Worm (Caenorhabditis elegans) whole organism, L4 larva: ENCODE measurements around the gene pmk-3.

Experiments used
- D1046.2 ChIP-seq: fragments of 200-800 bp; sonication (Bioruptor generic); IDR thresholded peaks from 2 replicates; pipeline ENCODE4 v1.3.6; 2022; ENCODE audit warnings: missing genetic modification characterization, missing compliant biosample characterization
- F37D6.2 ChIP-seq: sonication (generic microtip); optimal IDR thresholded peaks from 2 replicates; lab custom pipeline; 2016; ENCODE audit warnings: mild to moderate bottlenecking, missing genetic modification characterization, missing compliant biosample characterization
- R02D3.7 ChIP-seq: fragments of 150-350 bp; sonication (generic microtip); optimal IDR thresholded peaks from 3 replicates; lab custom pipeline; 2014; ENCODE audit warnings: missing biosample characterization, missing genetic modification characterization
- Y105C5A.15 ChIP-seq: fragments of 200-800 bp; sonication (Bioruptor generic); IDR thresholded peaks from 2 replicates; pipeline ENCODE4 v1.3.6; 2022; ENCODE audit warnings: missing genetic modification characterization, missing compliant biosample characterization
- Y5F2A.4 ChIP-seq: fragments of 200-800 bp; sonication (Bioruptor generic); optimal IDR thresholded peaks from 2 replicates; lab custom pipeline; 2018; ENCODE audit warnings: mild to moderate bottlenecking, missing genetic modification characterization, missing compliant biosample characterization
- aha-1 ChIP-seq: fragments of 150-350 bp; peaks from one replicate; lab custom pipeline; 2014; ENCODE audit warnings: missing biosample characterization, missing genetic modification characterization
- arid-1 ChIP-seq: fragments of 200-800 bp; sonication (Bioruptor generic); conservative IDR thresholded peaks from 2 replicates; pipeline ENCODE4 v1.3.6; 2022; ENCODE audit warnings: missing genetic modification reagents, missing genetic modification characterization, missing compliant biosample characterization
- ceh-20 ChIP-seq: fragments of 200-800 bp; sonication (Bioruptor generic); IDR thresholded peaks from 2 replicates; pipeline ENCODE4 v1.3.6; 2022; ENCODE audit warnings: missing genetic modification reagents, missing genetic modification characterization, missing compliant biosample characterization
- ceh-32 ChIP-seq: sonication (generic microtip); optimal IDR thresholded peaks from 2 replicates; lab custom pipeline; 2016; ENCODE audit warnings: mild to moderate bottlenecking, missing genetic modification characterization, missing compliant biosample characterization; ENCODE audit not compliant: poor library complexity
- ctbp-1 ChIP-seq: fragments of 200-800 bp; sonication (Bioruptor generic); IDR thresholded peaks from 2 replicates; pipeline ENCODE4 v1.3.6; 2022; ENCODE audit warnings: missing genetic modification reagents, missing genetic modification characterization, missing compliant biosample characterization
- daf-16 ChIP-seq, 3 experiments: sonication (generic microtip); optimal IDR thresholded peaks; 2 replicates each; lab custom pipeline; 2016 to 2017; ENCODE audit warnings: missing genetic modification characterization in 3 of 3, missing genetic modification reagents in 3 of 3, mild to moderate bottlenecking in 2 of 3, missing compliant biosample characterization in 2 of 3, missing biosample characterization in 1 of 3, moderate library complexity in 1 of 3
- daf-19 ChIP-seq: fragments of 200-800 bp; sonication (Bioruptor generic); conservative IDR thresholded peaks from 2 replicates; pipeline ENCODE4 v1.3.6; 2022; ENCODE audit warnings: missing genetic modification characterization, missing compliant biosample characterization
- dmd-6 ChIP-seq: fragments of 200-800 bp; sonication (Bioruptor generic); IDR thresholded peaks from 2 replicates; pipeline ENCODE4 v1.3.6; 2022; ENCODE audit warnings: missing genetic modification reagents, missing genetic modification characterization, missing compliant biosample characterization
- dpl-1 ChIP-seq: fragments of 150-350 bp; optimal IDR thresholded peaks from 2 replicates; lab custom pipeline; 2014; ENCODE audit warnings: missing biosample characterization, missing genetic modification reagents, missing genetic modification characterization
- duxl-1 ChIP-seq: sonication (generic microtip); optimal IDR thresholded peaks from 2 replicates; lab custom pipeline; 2016; ENCODE audit warnings: mild to moderate bottlenecking, missing genetic modification characterization, moderate library complexity, missing compliant biosample characterization; ENCODE audit not compliant: poor library complexity
- dve-1 ChIP-seq: sonication (generic microtip); optimal IDR thresholded peaks from 2 replicates; lab custom pipeline; 2017; ENCODE audit warnings: antibody characterized with exemption, mild to moderate bottlenecking, missing genetic modification characterization, missing compliant biosample characterization; ENCODE audit not compliant: insufficient read depth
- egl-27 ChIP-seq: sonication (generic microtip); optimal IDR thresholded peaks from 3 replicates; lab custom pipeline; 2017; ENCODE audit warnings: missing biosample characterization, missing genetic modification reagents, missing genetic modification characterization
- hlh-11 ChIP-seq: fragments of 200-800 bp; sonication (Bioruptor generic); optimal IDR thresholded peaks from 2 replicates; lab custom pipeline; 2018; ENCODE audit warnings: mild to moderate bottlenecking, missing genetic modification characterization, missing compliant biosample characterization
- hmg-1.1 ChIP-seq: fragments of 200-800 bp; sonication (Bioruptor generic); IDR thresholded peaks from 2 replicates; pipeline ENCODE4 v1.3.6; 2022; ENCODE audit warnings: missing genetic modification reagents, missing genetic modification characterization, missing compliant biosample characterization
- jun-1 ChIP-seq: fragments of 150-350 bp; optimal IDR thresholded peaks from 2 replicates; lab custom pipeline; 2014; ENCODE audit warnings: missing biosample characterization, missing genetic modification reagents, missing genetic modification characterization
- lin-13 ChIP-seq: fragments of 150-350 bp; optimal IDR thresholded peaks from 2 replicates; lab custom pipeline; 2014; ENCODE audit warnings: missing biosample characterization, missing genetic modification reagents, missing genetic modification characterization
- lin-15B ChIP-seq: fragments of 150-350 bp; sonication (generic microtip); optimal IDR thresholded peaks from 3 replicates; lab custom pipeline; 2014; ENCODE audit warnings: missing biosample characterization, missing genetic modification characterization
- lsy-2 ChIP-seq, 2 experiments: fragments of 150-350 bp in 1 of 2; sonication (generic microtip) in 1 of 2; optimal IDR thresholded peaks; 2 replicates each; lab custom pipeline; 2014 to 2017; ENCODE audit warnings: missing biosample characterization in 2 of 2, missing genetic modification characterization in 2 of 2
- madf-5 ChIP-seq, 2 experiments: fragments of 200-800 bp; sonication (Bioruptor generic); IDR thresholded peaks; 2 replicates each; pipeline ENCODE4 v1.3.6; 2022; ENCODE audit warnings: missing compliant biosample characterization in 2 of 2, missing genetic modification characterization in 2 of 2
- mdt-29 ChIP-seq: fragments of 200-800 bp; sonication (Bioruptor generic); IDR thresholded peaks from 2 replicates; pipeline ENCODE4 v1.3.6; 2022; ENCODE audit warnings: missing genetic modification reagents, missing genetic modification characterization, missing compliant biosample characterization
- mxl-3 ChIP-seq: fragments of 200-800 bp; sonication (Bioruptor generic); optimal IDR thresholded peaks from 2 replicates; lab custom pipeline; 2018; ENCODE audit warnings: mild to moderate bottlenecking, missing genetic modification characterization, missing compliant biosample characterization
- nhr-102 ChIP-seq: sonication (generic microtip); optimal IDR thresholded peaks from 2 replicates; lab custom pipeline; 2016; ENCODE audit warnings: mild to moderate bottlenecking, missing genetic modification characterization, moderate library complexity, missing compliant biosample characterization
- nhr-11 ChIP-seq: fragments of 150-350 bp; optimal IDR thresholded peaks from 2 replicates; lab custom pipeline; 2014; ENCODE audit warnings: missing biosample characterization, missing genetic modification characterization
- nhr-28 ChIP-seq: fragments of 150-350 bp; optimal IDR thresholded peaks from 2 replicates; lab custom pipeline; 2014; ENCODE audit warnings: missing biosample characterization, missing genetic modification characterization
- nhr-41 ChIP-seq: fragments of 200-800 bp; sonication (Bioruptor generic); IDR thresholded peaks from 2 replicates; pipeline ENCODE4 v1.3.6; 2022; ENCODE audit warnings: missing genetic modification reagents, missing genetic modification characterization, missing compliant biosample characterization
- nhr-76 ChIP-seq: fragments of 150-350 bp; optimal IDR thresholded peaks from 2 replicates; lab custom pipeline; 2014; ENCODE audit warnings: missing biosample characterization, missing genetic modification characterization
- php-3 ChIP-seq: fragments of 200-800 bp; sonication (Bioruptor generic); IDR thresholded peaks from 2 replicates; pipeline ENCODE4 v1.3.6; 2022; ENCODE audit warnings: missing genetic modification reagents, missing genetic modification characterization, missing compliant biosample characterization
- rbr-2 ChIP-seq: sonication (generic microtip); optimal IDR thresholded peaks from 2 replicates; lab custom pipeline; 2016; ENCODE audit warnings: missing genotype, missing genetic modification characterization, missing compliant biosample characterization
- spr-3 ChIP-seq: fragments of 200-800 bp; sonication (Bioruptor generic); optimal IDR thresholded peaks from 2 replicates; lab custom pipeline; 2018; ENCODE audit warnings: mild to moderate bottlenecking, missing genetic modification characterization, missing compliant biosample characterization
- tag-97 ChIP-seq: fragments of 200-800 bp; sonication (Bioruptor generic); IDR thresholded peaks from 2 replicates; pipeline ENCODE4 v1.3.6; 2022; ENCODE audit warnings: missing genetic modification characterization, missing compliant biosample characterization
- tra-1 ChIP-seq: fragments of 200-800 bp; sonication (Bioruptor generic); IDR thresholded peaks from 2 replicates; pipeline ENCODE4 v1.3.6; 2022; ENCODE audit warnings: missing genetic modification reagents, missing genetic modification characterization, missing compliant biosample characterization
- unc-62 ChIP-seq, 3 experiments: fragments of 150-350 bp in 1 of 3; sonication (generic microtip); optimal IDR thresholded peaks in 2 of 3; peaks in 1 of 3; 1 replicate in 1 of 3; 2 replicates in 2 of 3; lab custom pipeline; 2014 to 2017; ENCODE audit warnings: missing biosample characterization in 3 of 3, missing genetic modification characterization in 3 of 3, missing genetic modification reagents in 3 of 3, missing genotype in 1 of 3
- zfp-2 ChIP-seq: sonication (generic microtip); optimal IDR thresholded peaks from 2 replicates; lab custom pipeline; 2016; ENCODE audit warnings: mild to moderate bottlenecking, missing genetic modification characterization, missing compliant biosample characterization
- zfp-3 ChIP-seq: fragments of 200-800 bp; sonication (Bioruptor generic); conservative IDR thresholded peaks from 2 replicates; pipeline ENCODE4 v1.3.6; 2022; ENCODE audit warnings: missing genetic modification reagents, missing genetic modification characterization, missing compliant biosample characterization

pmk-3 gene

DNA sequence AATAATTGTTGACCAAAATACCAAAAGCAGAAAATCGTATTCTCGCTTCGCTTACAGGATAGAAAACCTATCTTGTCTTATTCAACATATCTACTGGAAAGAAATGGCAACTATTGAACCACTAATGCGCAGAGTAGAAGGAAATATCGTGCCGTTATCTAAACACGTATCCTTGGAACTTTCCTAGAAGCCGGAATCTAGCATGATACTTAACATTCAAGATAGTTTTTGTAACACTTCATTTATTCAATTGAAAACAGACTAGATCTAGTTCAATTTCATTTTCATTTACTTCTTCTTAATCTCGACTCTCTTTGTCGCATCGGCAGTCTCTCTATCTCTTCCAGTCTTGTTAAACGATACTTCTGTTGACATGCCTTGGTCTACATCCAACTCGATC is 15.9 kb downstream of the pmk-3 start (continued):
- TF ChIP-seq unc-62 (GFP tag; optimal IDR thresholded peaks at IDR 0.05 in 1 of 2; lab: Kevin White, UChicago): peak in 1 of 2 experiments; percentile 66
- no peak for TF ChIP-seq unc-62 (tag; optimal IDR thresholded peaks at IDR 0.05; lab: Kevin White, UChicago)
- no peak for TF ChIP-seq lsy-2 (tag; optimal IDR thresholded peaks at IDR 0.05; lab: Kevin White, UChicago)
- no peak for TF ChIP-seq F37D6.2
- no peak for TF ChIP-seq arid-1
- no peak for TF ChIP-seq dve-1
- TF ChIP-seq lin-15B (tag; lab: Kevin White, UChicago): no peak
- peak; percentile 54 for TF ChIP-seq aha-1 (tag; lab: Kevin White, UChicago)
- no peak for TF ChIP-seq nhr-28 (tag; lab: Kevin White, UChicago)
- no peak for TF ChIP-seq rbr-2
- no peak for TF ChIP-seq nhr-102 (tag; lab: Kevin White, UChicago)

DNA sequence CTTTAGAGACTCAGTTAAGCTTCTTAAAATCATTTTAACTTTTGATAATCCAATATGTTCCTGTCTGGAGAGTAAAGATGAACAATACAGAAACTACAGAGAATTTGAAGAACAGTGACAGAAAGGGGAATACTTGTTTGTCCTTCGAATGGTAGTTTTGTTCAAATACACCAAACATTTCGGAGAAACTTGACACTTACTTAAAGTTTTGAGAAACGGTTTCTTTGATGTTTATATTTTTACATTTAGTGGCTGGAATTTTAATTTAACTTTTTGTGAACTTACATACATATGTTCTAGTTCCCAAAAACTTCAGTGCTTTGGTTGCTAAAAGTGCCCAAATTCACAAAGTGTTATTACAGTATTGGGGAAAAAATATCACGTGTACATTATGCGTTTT is 18.1 kb downstream of the pmk-3 start, which contains the start of gene B0218.5:
TSS of gene B0218.5 (minus strand) at position 101 of the 400 bp plus-strand sequence.
- TF ChIP-seq Y5F2A.4 (GFP tag; lab: Kevin White, UChicago) (no peak), aha-1 (tag; lab: Kevin White, UChicago) (no peak), nhr-76 (tag; lab: Kevin White, UChicago) (no peak), mxl-3 (no peak), tag-97 (GFP tag; lab: Robert Waterston, UW) (no peak), duxl-1 (tag; lab: Kevin White, UChicago) (no peak), hmg-1.1 (GFP tag; lab: Robert Waterston, UW) (no peak), mdt-29 (no peak), tra-1 (GFP tag; lab: Robert Waterston, UW) (no peak)

DNA sequence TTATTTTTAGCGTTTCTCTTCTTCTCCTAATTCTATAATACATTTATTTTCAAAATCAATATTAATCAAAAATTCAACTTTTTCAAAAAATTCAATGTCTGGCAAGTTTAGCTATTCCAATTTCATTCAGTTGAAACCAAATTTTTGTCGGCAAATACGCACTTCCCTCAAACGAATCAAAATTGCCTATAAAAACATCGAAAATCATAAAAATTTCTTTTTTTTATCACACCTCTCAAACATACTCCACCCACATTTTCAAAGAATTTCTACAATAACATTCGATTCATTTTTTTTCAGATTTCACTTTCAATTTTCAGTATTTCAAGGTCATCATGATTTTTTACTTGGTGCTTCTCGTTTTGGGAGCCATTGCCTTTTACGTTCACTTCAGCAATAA is 20.1 kb downstream of the pmk-3 start, which contains the start of gene faah-1:
TSS of gene faah-1 (plus strand) at position 301 of the 400 bp plus-strand sequence.
- TF ChIP-seq php-3 (GFP tag; lab: Robert Waterston, UW): no peak
- TF ChIP-seq egl-27 (tag; lab: Kevin White, UChicago): no peak
- TF ChIP-seq nhr-41: no peak
- no peak for TF ChIP-seq dpl-1
- TF ChIP-seq hlh-11: no peak
- no peak for TF ChIP-seq daf-16 (GFP tag; optimal IDR thresholded peaks at IDR 0.05; lab: Kevin White, UChicago)
- TF ChIP-seq daf-16 (tag; optimal IDR thresholded peaks at IDR 0.05; lab: Kevin White, UChicago): no peak
- no peak for TF ChIP-seq spr-3 (GFP tag; lab: Kevin White, UChicago)
- no peak for TF ChIP-seq madf-5 (GFP tag; IDR thresholded peaks at IDR 0.05; lab: Robert Waterston, UW)
- no peak for TF ChIP-seq zfp-3 (GFP tag; lab: Robert Waterston, UW)
- no peak for TF ChIP-seq zfp-2 (tag; lab: Kevin White, UChicago)
- no peak for TF ChIP-seq mdt-29

DNA sequence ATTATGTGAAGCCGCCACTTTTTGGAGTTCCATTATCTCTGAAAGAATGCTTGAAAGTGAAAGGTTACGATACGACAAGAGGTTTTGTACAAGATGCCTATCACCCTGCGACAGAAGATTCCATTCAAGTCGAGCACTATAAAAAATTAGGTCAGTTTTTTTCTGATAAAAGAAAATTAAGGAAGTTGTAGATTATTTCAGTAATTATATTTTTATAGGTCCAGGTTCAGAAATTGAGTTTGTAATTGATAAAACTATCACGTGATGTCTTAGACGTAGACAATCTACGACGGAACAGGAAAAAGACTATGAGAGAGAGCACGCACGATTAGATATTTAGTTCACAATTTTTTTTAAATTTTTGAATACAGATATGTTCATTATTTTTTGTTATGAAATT is 21.0 kb downstream of the pmk-3 start:
- TF ChIP-seq dmd-6 (peak; percentile 23; the same call in 1 of the 2 replicates), lin-13 (GFP tag; lab: Kevin White, UChicago) (no peak), F37D6.2 (no peak), nhr-28 (tag; lab: Kevin White, UChicago) (no peak), mxl-3 (no peak), ctbp-1 (GFP tag; lab: Robert Waterston, UW) (no peak), ceh-32 (tag; lab: Kevin White, UChicago) (no peak), Y105C5A.15 (GFP tag; lab: Robert Waterston, UW) (no peak), php-3 (GFP tag; lab: Robert Waterston, UW) (0 out of 2 replicates have a peak, but pooled peaks have one; percentile 32), nhr-11 (tag; lab: Kevin White, UChicago) (no peak), R02D3.7 (tag; lab: Kevin White, UChicago) (no peak), spr-3 (GFP tag; lab: Kevin White, UChicago) (no peak), daf-19 (GFP tag; lab: Robert Waterston, UW) (no peak), D1046.2 (GFP tag; lab: Robert Waterston, UW) (no peak), jun-1 (tag; lab: Kevin White, UChicago) (no peak), dpl-1 (no peak), ceh-20 (GFP tag; lab: Robert Waterston, UW) (no peak), dve-1 (peak; percentile 31)
